Worm (Caenorhabditis elegans) whole organism, L1 larva: ENCODE data around the gene R52.5.

Experiments
- pag-3 ChIP-seq: sonication (generic microtip); optimal IDR thresholded peaks from 2 replicates; lab custom pipeline; 2017; ENCODE audit warnings: missing genetic modification characterization, mild to moderate bottlenecking, missing compliant biosample characterization, antibody characterized with exemption, borderline replicate concordance; ENCODE audit not compliant: insufficient read depth
- swsn-7 ChIP-seq: sonication (generic microtip); optimal IDR thresholded peaks from 2 replicates; lab custom pipeline; 2016; ENCODE audit warnings: missing genetic modification characterization, missing compliant biosample characterization
- unc-30 ChIP-seq: sonication (generic microtip); optimal IDR thresholded peaks from 2 replicates; lab custom pipeline; 2017; ENCODE audit warnings: missing biosample characterization, missing genetic modification characterization
- unc-62 ChIP-seq: fragments of 150-350 bp; optimal IDR thresholded peaks from 2 replicates; lab custom pipeline; 2014; ENCODE audit warnings: missing biosample characterization, missing genetic modification reagents, missing genetic modification characterization

DNA sequence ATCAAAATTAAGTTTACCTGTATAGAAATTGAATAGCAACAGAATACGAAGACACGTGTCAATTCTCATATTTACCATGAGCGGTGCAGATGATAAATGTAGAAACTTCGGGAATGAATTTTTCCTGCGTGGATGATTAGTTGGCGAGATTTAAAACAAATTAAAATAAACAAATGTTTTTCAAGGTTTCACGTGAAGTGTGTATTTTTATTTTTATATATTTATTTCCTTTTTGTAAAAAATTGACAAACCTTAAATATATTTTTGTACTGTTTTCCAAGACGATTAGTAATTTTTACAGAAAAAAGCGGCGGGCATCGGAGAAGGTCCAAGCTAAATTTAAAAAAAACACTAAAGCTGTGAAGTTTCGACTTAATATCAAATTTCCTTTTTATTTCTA lies 34.3 kb downstream of the R52.5 start, which contains the start of gene F07E5.8:
- TF ChIP-seq pag-3 (tag; lab: Kevin White, UChicago) (no peak), unc-62 (GFP tag; lab: Kevin White, UChicago) (no peak), swsn-7 (tag; lab: Kevin White, UChicago) (no peak), unc-30 (tag; lab: Kevin White, UChicago) (no peak)
